Fruit fly (Drosophila melanogaster): ENCODE measurements around the gene alpha-Est9.

dm6 chr3R:7490884-7491283, 14.0 kb downstream of the alpha-Est9 start:
- TF ChIP-seq Myc (optimal IDR thresholded peaks at IDR 0.05) (no peak), psq (optimal IDR thresholded peaks at IDR 0.05) (no peak), insv (optimal IDR thresholded peaks at IDR 0.05) (no peak)
